Worm (Caenorhabditis elegans) whole organism, young adult: Measurements from ENCODE around the gene F25D1.3.

Experiments used
- D2030.7 ChIP-seq: fragments of 200-800 bp; sonication (Bioruptor generic); IDR thresholded peaks from 2 replicates; pipeline ENCODE4 v1.3.6; 2022; ENCODE audit warnings: missing genetic modification reagents, missing genetic modification characterization, missing compliant biosample characterization
- F23B12.7 ChIP-seq: sonication (generic microtip); optimal IDR thresholded peaks from 2 replicates; lab custom pipeline; 2017; ENCODE audit warnings: missing genetic modification characterization, mild to moderate bottlenecking, missing compliant biosample characterization, antibody characterized with exemption, moderate library complexity; ENCODE audit not compliant: insufficient read depth
- ama-1 ChIP-seq, 3 experiments: fragments of 150-350 bp in 1 of 3; sonication (generic microtip) in 2 of 3; optimal IDR thresholded peaks; 2 replicates each; lab custom pipeline; 2014 to 2018; ENCODE audit warnings: missing biosample characterization in 2 of 3, missing genetic modification characterization in 2 of 3, missing genetic modification reagents in 2 of 3
- ekl-4 ChIP-seq: fragments of 200-800 bp; sonication (Bioruptor generic); IDR thresholded peaks from 2 replicates; pipeline ENCODE4 v1.3.6; 2022; ENCODE audit warnings: missing genetic modification reagents, missing genetic modification characterization, missing compliant biosample characterization
- lin-35 ChIP-seq, 3 experiments: fragments of 150-350 bp in 2 of 3; sonication (generic microtip) in 1 of 3; optimal IDR thresholded peaks; 2 replicates each; lab custom pipeline; 2014 to 2018; ENCODE audit warnings: missing biosample characterization in 3 of 3, missing genetic modification characterization in 3 of 3, missing genetic modification reagents in 3 of 3
- lin-40 ChIP-seq: sonication (generic microtip); optimal IDR thresholded peaks from 2 replicates; lab custom pipeline; 2016; ENCODE audit warnings: missing genetic modification characterization, mild to moderate bottlenecking, missing compliant biosample characterization, missing genotype, missing genetic modification reagents
- madf-10 ChIP-seq: sonication (generic microtip); optimal IDR thresholded peaks from 2 replicates; lab custom pipeline; 2016; ENCODE audit warnings: mild to moderate bottlenecking, missing genetic modification characterization, missing compliant biosample characterization
- pha-4 ChIP-seq: fragments of 150-350 bp; sonication (generic microtip); optimal IDR thresholded peaks from 2 replicates; lab custom pipeline; 2014; ENCODE audit warnings: missing biosample characterization, missing genetic modification reagents, missing genetic modification characterization
- snpc-4 ChIP-seq, 5 experiments: fragments of 150-350 bp in 1 of 5; sonication (generic microtip) in 4 of 5; optimal IDR thresholded peaks; 2 replicates each; lab custom pipeline; 2014 to 2018; ENCODE audit warnings: missing genetic modification characterization in 5 of 5, missing biosample characterization in 3 of 5, antibody characterized with exemption in 2 of 5, mild to moderate bottlenecking in 2 of 5, missing compliant biosample characterization in 2 of 5, missing genotype in 2 of 5, moderate library complexity in 2 of 5, missing genetic modification reagents in 1 of 5
- unc-62 ChIP-seq: fragments of 150-350 bp; optimal IDR thresholded peaks from 2 replicates; lab custom pipeline; 2014; ENCODE audit warnings: missing biosample characterization, missing genetic modification reagents, missing genetic modification characterization

ce11 chrV:10532725-10533124 is 4.2 kb downstream of the F25D1.3 start, which contains the start of gene txt-10:
- no peak for TF ChIP-seq F23B12.7 (tag; lab: Kevin White, UChicago)
- no peak for TF ChIP-seq snpc-4 (GFP tag; optimal IDR thresholded peaks at IDR 0.05; lab: Kevin White, UChicago)
- no peak for TF ChIP-seq snpc-4 (tag; optimal IDR thresholded peaks at IDR 0.05; lab: Kevin White, UChicago)
- TF ChIP-seq madf-10 (tag; lab: Kevin White, UChicago): no peak
- TF ChIP-seq D2030.7: no peak
- TF ChIP-seq ama-1 (optimal IDR thresholded peaks at IDR 0.05; lab: Kevin White, UChicago): no peak
- TF ChIP-seq ama-1 (GFP tag; optimal IDR thresholded peaks at IDR 0.05; lab: Kevin White, UChicago): no peak
- no peak for TF ChIP-seq unc-62 (GFP tag; lab: Kevin White, UChicago)
- TF ChIP-seq lin-35 (GFP tag; optimal IDR thresholded peaks at IDR 0.05; lab: Kevin White, UChicago): no peak
- TF ChIP-seq ekl-4 (GFP tag; lab: Robert Waterston, UW): no peak
- TF ChIP-seq pha-4: no peak
- no peak for TF ChIP-seq lin-40 (tag; lab: Kevin White, UChicago)
